Worm (Caenorhabditis elegans) whole organism, midembryonic: ENCODE data around the gene F39G3.5.

Experiments used
- T22C8.4 ChIP-seq: fragments of 200-800 bp; sonication (Bioruptor generic); IDR thresholded peaks from 2 replicates; pipeline ENCODE4 v1.3.6; 2022; ENCODE audit warnings: missing genetic modification characterization, missing compliant biosample characterization
- cog-1 ChIP-seq: sonication (generic microtip); optimal IDR thresholded peaks from 2 replicates; lab custom pipeline; 2016; ENCODE audit warnings: missing genetic modification characterization, missing compliant biosample characterization
- flt-1 ChIP-seq: fragments of 200-800 bp; sonication (Bioruptor generic); IDR thresholded peaks from 2 replicates; pipeline ENCODE4 v1.3.6; 2022; ENCODE audit warnings: missing genetic modification characterization, missing compliant biosample characterization
- klf-2 ChIP-seq: fragments of 200-800 bp; sonication (Bioruptor generic); conservative IDR thresholded peaks from 2 replicates; pipeline ENCODE4 v1.3.6; 2022; ENCODE audit warnings: missing genetic modification reagents, missing genetic modification characterization, missing compliant biosample characterization
- med-1 ChIP-seq: sonication (generic microtip); optimal IDR thresholded peaks from 2 replicates; lab custom pipeline; 2017; ENCODE audit warnings: missing genetic modification characterization, mild to moderate bottlenecking, missing compliant biosample characterization, antibody characterized with exemption, missing genetic modification reagents; ENCODE audit not compliant: insufficient read depth
- tab-1 ChIP-seq: fragments of 200-800 bp; sonication (Bioruptor generic); IDR thresholded peaks from 2 replicates; pipeline ENCODE4 v1.3.6; 2022; ENCODE audit warnings: missing genetic modification characterization, missing compliant biosample characterization
- ztf-23 ChIP-seq: fragments of 200-800 bp; sonication (Bioruptor generic); IDR thresholded peaks from 2 replicates; pipeline ENCODE4 v1.3.6; 2022; ENCODE audit warnings: missing genetic modification reagents, missing genetic modification characterization, missing compliant biosample characterization
- ztf-29 ChIP-seq: fragments of 200-800 bp; sonication (Bioruptor generic); IDR thresholded peaks from 2 replicates; pipeline ENCODE4 v1.3.6; 2022; ENCODE audit warnings: missing genetic modification reagents, missing genetic modification characterization, missing compliant biosample characterization

- TF ChIP-seq ztf-23 (GFP tag; lab: Robert Waterston, UW): no peak
- TF ChIP-seq med-1 (GFP tag; lab: Kevin White, UChicago): no peak
- TF ChIP-seq T22C8.4 (GFP tag; lab: Robert Waterston, UW): no peak
- no peak for TF ChIP-seq flt-1 (GFP tag; lab: Robert Waterston, UW)
- TF ChIP-seq tab-1 (GFP tag; lab: Robert Waterston, UW): no peak
- no peak for TF ChIP-seq klf-2
- TF ChIP-seq ztf-29 (GFP tag; lab: Robert Waterston, UW): no peak
- no peak for TF ChIP-seq cog-1 (tag; lab: Kevin White, UChicago)
Observed at ce11 chrV:4689234-4689633, 33.2 kb upstream of the F39G3.5 start, which contains the start of gene K03B4.1.
